Worm (Caenorhabditis elegans): ENCODE results near the gene zhit-1.

zhit-1 gene

ce11 chrV:5558590-5558989 is 37.8 kb downstream of the zhit-1 start, which contains the start of gene glb-5:
Gene glb-5, plus strand, starts transcription at chrV:5558890.
- TF ChIP-seq lin-1 (GFP tag; IDR thresholded peaks at IDR 0.05) (no peak), dmd-6 (GFP tag; IDR thresholded peaks at IDR 0.05) (0 out of 2 replicates have a peak, but pooled peaks have one; percentile 4)

- no peak for TF ChIP-seq nhr-10 (tag; optimal IDR thresholded peaks at IDR 0.05)
- TF ChIP-seq zip-2 (tag; optimal IDR thresholded peaks at IDR 0.05) = peak; percentile 89
Observed at ce11 chrV:5548497-5548896, 47.9 kb downstream of the zhit-1 start.

- TF ChIP-seq lin-15B (tag; optimal IDR thresholded peaks at IDR 0.05) (no peak), pqm-1 (tag; optimal IDR thresholded peaks at IDR 0.05) (peak; percentile 40), nhr-28 (tag; optimal IDR thresholded peaks at IDR 0.05) (peak; percentile 24), zag-1 (tag; optimal IDR thresholded peaks at IDR 0.05) (no peak), gei-8 (GFP tag; optimal IDR thresholded peaks at IDR 0.05) (no peak), F26F4.8 (GFP tag; conservative IDR thresholded peaks at IDR 0.05) (no peak)
Observed at ce11 chrV:5548051-5548450, 48.3 kb downstream of the zhit-1 start, which contains the start of gene ugt-48. Gene ugt-48, minus strand, starts transcription at chrV:5548062.
